Worm (Caenorhabditis elegans) whole organism, L4/young adult: ENCODE measurements around the gene T15B7.1.

Source experiments
- W03F9.2 ChIP-seq: fragments of 150-350 bp; optimal IDR thresholded peaks from 2 replicates; lab custom pipeline; 2014; ENCODE audit warnings: missing biosample characterization, missing genetic modification characterization
- dao-5 ChIP-seq: sonication (generic microtip); optimal IDR thresholded peaks from 2 replicates; lab custom pipeline; 2016; ENCODE audit warnings: missing genotype, missing genetic modification characterization, moderate library complexity, missing compliant biosample characterization
- him-1 ChIP-seq: sonication (generic microtip); optimal IDR thresholded peaks from 2 replicates; lab custom pipeline; 2016; ENCODE audit warnings: missing genotype, missing genetic modification reagents, missing genetic modification characterization, missing compliant biosample characterization

The T15B7.1 gene

DNA sequence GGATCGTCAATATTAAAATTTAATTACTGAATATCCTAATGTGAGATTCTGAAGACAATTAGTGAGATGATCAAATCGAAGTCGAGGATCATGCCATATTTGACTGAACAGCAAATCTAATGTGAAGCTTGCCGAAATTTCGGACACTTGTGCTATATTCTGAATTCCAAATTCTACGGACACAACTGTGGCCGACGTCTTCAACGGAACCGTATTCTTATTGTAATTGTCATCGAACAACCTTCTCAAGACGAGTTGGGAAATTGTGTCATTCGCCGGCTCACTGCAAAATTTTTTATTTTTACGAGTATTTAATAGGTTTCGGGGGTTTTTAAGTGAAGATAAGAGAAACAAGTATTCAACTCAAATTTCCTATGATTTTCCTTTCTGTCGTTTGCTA, at the start of gene T15B7.1:
T15B7.1 (plus strand) TSS at position 301 of the 400 bp plus-strand sequence.
- TF ChIP-seq W03F9.2 (tag; lab: Kevin White, UChicago), result no peak
- no peak for TF ChIP-seq dao-5 (tag; lab: Kevin White, UChicago)
- TF ChIP-seq him-1 (tag; lab: Kevin White, UChicago), result no peak

- TF ChIP-seq him-1 (tag; lab: Kevin White, UChicago) (no peak), W03F9.2 (tag; lab: Kevin White, UChicago) (no peak), dao-5 (tag; lab: Kevin White, UChicago) (no peak)
Observed at ce11 chrV:6792973-6793372, 49.6 kb upstream of the T15B7.1 start.

DNA sequence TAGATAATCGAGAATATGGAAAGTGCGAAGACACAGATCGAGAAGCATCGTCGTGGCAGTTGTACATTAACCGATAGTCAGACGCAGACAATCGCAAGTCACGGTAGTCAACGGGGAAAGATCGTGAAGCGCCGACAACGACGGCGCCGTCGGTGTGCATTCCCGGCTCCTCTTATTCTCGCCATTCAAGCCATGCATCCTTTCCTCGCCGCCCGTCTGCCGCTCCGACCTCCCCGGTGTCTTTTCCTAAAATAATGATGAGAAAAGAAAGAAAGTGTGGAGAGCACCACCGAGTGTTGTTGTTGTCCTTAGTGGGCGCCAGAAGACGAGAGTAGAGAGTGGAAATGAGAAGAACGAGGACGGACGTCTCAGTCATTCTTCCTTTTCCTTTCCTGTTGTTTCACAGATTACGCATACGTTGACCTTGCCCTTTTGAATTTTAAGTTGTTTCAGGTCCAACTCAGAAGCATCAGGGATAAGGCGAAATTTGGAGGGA, 48.7 kb upstream of the T15B7.1 start, which contains the start of gene ZC404.1:
ZC404.1 (plus strand) TSS at position 446 of the 496 bp plus-strand sequence.
- TF ChIP-seq W03F9.2 (tag; lab: Kevin White, UChicago), result no peak
- no peak for TF ChIP-seq him-1 (tag; lab: Kevin White, UChicago)
- no peak for TF ChIP-seq dao-5 (tag; lab: Kevin White, UChicago)

DNA sequence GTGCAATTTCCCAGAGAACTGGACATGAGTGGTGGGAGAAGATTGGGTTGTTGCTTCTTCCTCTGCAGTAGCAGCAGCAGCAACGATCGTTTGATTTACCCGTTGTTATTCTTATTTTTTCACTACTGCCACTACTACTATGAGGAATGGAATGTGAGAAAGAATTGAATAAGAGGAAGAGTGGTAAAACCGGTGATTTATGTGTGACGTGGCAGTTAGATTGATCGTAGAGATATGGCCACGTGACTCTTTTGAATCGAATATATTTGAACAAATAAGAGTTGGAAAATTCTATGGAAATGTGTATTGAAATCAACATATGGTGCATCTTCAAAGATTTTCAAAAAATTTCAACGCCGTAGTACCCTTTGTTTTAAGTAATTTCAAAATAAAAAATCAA, 46.3 kb upstream of the T15B7.1 start:
- TF ChIP-seq dao-5 (tag; lab: Kevin White, UChicago) (no peak), him-1 (tag; lab: Kevin White, UChicago) (no peak), W03F9.2 (tag; lab: Kevin White, UChicago) (no peak)

- TF ChIP-seq W03F9.2 (tag; lab: Kevin White, UChicago) (no peak), him-1 (tag; lab: Kevin White, UChicago) (no peak), dao-5 (tag; lab: Kevin White, UChicago) (no peak)
Observed at ce11 chrV:6796894-6797293, 45.6 kb upstream of the T15B7.1 start.

DNA sequence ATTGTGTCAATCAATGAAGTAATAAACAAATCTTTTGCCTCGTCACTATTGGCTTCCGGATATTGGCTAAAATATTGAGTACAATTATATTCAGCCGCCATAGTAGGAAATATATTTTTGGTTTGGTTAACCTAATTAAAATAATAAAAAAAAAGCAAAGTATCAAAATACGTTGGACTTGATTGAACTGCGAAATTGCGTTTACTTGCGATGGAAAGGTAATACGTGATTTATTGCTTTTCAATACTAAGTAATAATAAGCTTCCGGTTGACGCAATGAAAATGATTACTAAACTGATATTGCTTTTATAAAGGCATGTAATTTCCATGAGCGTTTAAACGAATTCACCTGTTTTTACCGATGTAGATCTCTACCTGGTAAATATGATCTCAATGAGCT, 43.0 kb upstream of the T15B7.1 start, which contains the start of gene dmsr-9:
dmsr-9 (minus strand) TSS at position 101 of the 400 bp plus-strand sequence.
- TF ChIP-seq dao-5 (tag; lab: Kevin White, UChicago) (no peak), him-1 (tag; lab: Kevin White, UChicago) (no peak), W03F9.2 (tag; lab: Kevin White, UChicago) (no peak)

ce11 chrV:6801850-6802249, 40.7 kb upstream of the T15B7.1 start, which contains the start of gene dmsr-10:
dmsr-10 (minus strand) TSS chrV:6801950.
- no peak for TF ChIP-seq W03F9.2 (tag; lab: Kevin White, UChicago)
- no peak for TF ChIP-seq him-1 (tag; lab: Kevin White, UChicago)
- no peak for TF ChIP-seq dao-5 (tag; lab: Kevin White, UChicago)

DNA sequence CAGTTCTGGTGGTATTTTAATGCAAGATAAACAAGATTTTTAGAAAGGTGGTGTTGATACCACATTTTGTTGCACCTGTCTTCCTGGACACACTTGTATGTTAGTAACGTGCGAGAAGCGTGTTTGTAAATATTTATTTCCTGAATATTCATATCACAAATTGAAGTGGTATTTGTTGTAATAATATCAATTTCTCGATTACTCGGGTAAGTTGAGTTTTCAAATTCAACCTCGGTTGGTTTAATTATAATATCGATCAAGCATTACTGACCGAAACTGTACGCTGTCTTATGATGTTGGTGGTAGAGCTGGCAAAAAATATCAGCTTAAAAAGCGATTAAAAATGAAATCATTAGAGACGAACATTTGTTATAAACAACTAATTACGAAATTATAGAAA, 38.5 kb upstream of the T15B7.1 start, which contains the start of gene dmsr-11:
dmsr-11 (minus strand) TSS at position 101 of the 400 bp plus-strand sequence.
- TF ChIP-seq dao-5 (tag; lab: Kevin White, UChicago), result no peak
- no peak for TF ChIP-seq him-1 (tag; lab: Kevin White, UChicago)

DNA sequence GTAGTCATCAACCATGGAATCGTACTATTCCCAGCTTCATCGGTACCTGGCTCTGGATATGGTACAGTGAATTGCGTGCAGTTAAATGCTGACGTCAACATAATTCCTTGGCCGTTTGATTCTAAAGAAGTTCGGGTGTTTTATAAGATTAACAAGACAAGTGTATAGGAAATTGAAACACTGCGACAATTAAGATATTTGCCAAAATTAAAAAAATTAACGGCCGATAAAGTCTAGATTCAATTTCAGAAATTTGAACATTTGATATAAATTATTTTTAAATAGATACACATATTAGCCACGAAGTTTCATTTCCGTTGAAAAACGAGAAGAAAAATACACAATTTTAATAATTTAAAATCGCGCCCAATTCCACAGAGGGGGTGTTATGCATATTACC, 36.2 kb upstream of the T15B7.1 start, which contains the start of gene dmsr-12:
dmsr-12 (minus strand) TSS at position 101 of the 400 bp plus-strand sequence.
- TF ChIP-seq dao-5 (tag; lab: Kevin White, UChicago) (no peak), him-1 (tag; lab: Kevin White, UChicago) (no peak), W03F9.2 (tag; lab: Kevin White, UChicago) (no peak)

DNA sequence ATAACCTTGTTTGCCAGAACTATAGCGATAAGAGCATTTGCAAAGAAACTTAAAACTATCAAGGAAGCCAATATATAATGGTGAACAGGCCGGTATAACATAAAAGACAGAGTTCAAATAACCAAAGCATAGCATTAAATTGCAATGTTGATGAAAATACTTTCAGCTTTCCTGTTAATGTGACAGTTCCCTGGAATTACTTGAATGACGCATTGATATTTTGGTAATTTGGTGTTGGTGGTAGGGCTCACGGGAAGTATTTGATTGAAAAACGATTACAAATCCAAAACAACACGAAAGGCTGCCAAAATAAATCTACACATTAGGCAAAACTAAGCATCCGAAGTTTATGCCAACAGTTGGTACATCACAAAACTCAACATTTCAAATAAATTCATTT, 33.6 kb upstream of the T15B7.1 start, which contains the start of gene dmsr-16:
dmsr-16 (minus strand) TSS at position 101 of the 400 bp plus-strand sequence.
- TF ChIP-seq W03F9.2 (tag; lab: Kevin White, UChicago) (no peak), him-1 (tag; lab: Kevin White, UChicago) (no peak), dao-5 (tag; lab: Kevin White, UChicago) (no peak)

- TF ChIP-seq him-1 (tag; lab: Kevin White, UChicago) (no peak), dao-5 (tag; lab: Kevin White, UChicago) (no peak), W03F9.2 (tag; lab: Kevin White, UChicago) (no peak)
Observed at ce11 chrV:6810091-6810490, 32.4 kb upstream of the T15B7.1 start.

DNA sequence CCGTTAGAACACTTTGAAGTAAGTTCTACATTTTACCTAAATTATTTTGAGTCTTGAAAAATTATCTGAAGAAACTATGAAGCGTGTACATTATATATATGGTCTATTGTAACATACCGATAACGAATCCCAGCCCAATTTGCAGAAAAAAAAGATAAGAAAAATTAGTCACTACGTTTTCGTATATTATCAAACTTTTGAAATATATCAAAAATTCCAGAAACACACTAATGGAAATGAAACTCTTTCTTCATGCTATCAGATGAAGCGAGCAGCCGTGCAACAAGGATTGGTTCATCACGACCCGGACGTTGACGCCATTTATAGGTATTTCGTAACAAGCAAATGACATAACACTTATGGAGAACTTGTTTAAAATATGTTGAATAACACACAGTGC, 30.7 kb upstream of the T15B7.1 start:
- TF ChIP-seq W03F9.2 (tag; lab: Kevin White, UChicago), result no peak
- TF ChIP-seq dao-5 (tag; lab: Kevin White, UChicago), result no peak
- no peak for TF ChIP-seq him-1 (tag; lab: Kevin White, UChicago)

- TF ChIP-seq W03F9.2 (tag; lab: Kevin White, UChicago) (no peak), him-1 (tag; lab: Kevin White, UChicago) (no peak), dao-5 (tag; lab: Kevin White, UChicago) (no peak)
Observed at ce11 chrV:6813862-6814261, 28.7 kb upstream of the T15B7.1 start.

DNA sequence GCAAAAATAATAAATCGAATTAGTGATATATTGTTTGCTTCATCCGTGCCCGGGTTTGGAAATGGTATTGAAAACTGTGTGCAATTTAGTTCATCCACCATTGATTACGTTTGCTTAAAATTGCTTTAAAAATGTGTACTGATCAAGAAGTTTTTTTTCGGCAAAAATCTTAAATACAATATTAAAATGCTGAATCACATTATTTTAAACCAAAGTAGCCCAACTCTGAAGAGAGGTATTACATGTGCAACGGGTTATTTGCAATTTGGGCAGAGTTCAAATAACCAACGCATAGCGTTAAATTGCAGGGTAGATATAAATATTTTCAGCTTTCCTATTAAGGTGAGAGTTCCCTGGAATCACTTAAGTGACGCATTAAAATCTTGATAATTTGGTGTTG, 25.4 kb upstream of the T15B7.1 start, which contains the start of gene dmsr-14:
dmsr-14 (minus strand) TSS at position 101 of the 400 bp plus-strand sequence.
- TF ChIP-seq him-1 (tag; lab: Kevin White, UChicago) (no peak), dao-5 (tag; lab: Kevin White, UChicago) (no peak), W03F9.2 (tag; lab: Kevin White, UChicago) (no peak)
